Worm (Caenorhabditis elegans): ENCODE data around the gene Y48G9A.9.

Y48G9A.9 gene

ce11 chrIII:2092409-2092808 lies at the start of gene Y48G9A.9:
Gene Y48G9A.9, plus strand, starts transcription at chrIII:2092709.
- TF ChIP-seq ceh-20 (GFP tag; IDR thresholded peaks at IDR 0.05): no peak
- TF ChIP-seq skn-1 (tag; optimal IDR thresholded peaks at IDR 0.05): no peak
- no peak for TF ChIP-seq ZK546.5 (tag; optimal IDR thresholded peaks at IDR 0.05)
- no peak for TF ChIP-seq F26F4.8 (GFP tag; conservative IDR thresholded peaks at IDR 0.05)
- no peak for TF ChIP-seq F37D6.2 (tag; optimal IDR thresholded peaks at IDR 0.05)
- no peak for TF ChIP-seq zfp-3 (GFP tag; conservative IDR thresholded peaks at IDR 0.05)
- no peak for TF ChIP-seq tra-1 (GFP tag; IDR thresholded peaks at IDR 0.05)
- TF ChIP-seq lir-3 (tag; optimal IDR thresholded peaks at IDR 0.05): no peak
- no peak for TF ChIP-seq Y5F2A.4 (GFP tag; optimal IDR thresholded peaks at IDR 0.05)

DNA sequence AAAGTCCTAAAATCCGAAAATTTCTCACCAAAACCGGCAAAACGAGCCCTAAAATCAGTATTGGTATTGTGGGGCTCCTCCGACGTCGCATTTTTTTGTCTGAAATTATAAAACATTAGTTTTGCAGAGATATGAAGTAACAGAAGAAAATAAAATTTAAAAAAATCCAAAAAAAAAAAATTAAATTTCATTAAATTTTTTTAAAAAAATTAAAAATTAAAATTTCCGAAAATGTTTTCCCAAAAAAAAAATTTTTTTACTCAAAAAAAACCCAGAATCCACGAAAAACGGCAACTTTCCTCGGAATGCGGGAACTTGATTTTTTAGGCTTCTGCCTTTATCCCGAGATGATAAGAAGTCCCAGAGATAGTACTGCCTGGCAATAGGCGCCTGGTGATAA lies 44.6 kb upstream of the Y48G9A.9 start, which contains the start of gene dpy-1:
TSS of gene dpy-1 (minus strand) at position 101 of the 400 bp plus-strand sequence.
- TF ChIP-seq nhr-6 (tag; optimal IDR thresholded peaks at IDR 0.05) (no peak), lir-3 (tag; optimal IDR thresholded peaks at IDR 0.05) (no peak), nhr-10 (tag; optimal IDR thresholded peaks at IDR 0.05) (no peak), Y48G9A.11 (GFP tag; IDR thresholded peaks at IDR 0.05) (no peak)

DNA sequence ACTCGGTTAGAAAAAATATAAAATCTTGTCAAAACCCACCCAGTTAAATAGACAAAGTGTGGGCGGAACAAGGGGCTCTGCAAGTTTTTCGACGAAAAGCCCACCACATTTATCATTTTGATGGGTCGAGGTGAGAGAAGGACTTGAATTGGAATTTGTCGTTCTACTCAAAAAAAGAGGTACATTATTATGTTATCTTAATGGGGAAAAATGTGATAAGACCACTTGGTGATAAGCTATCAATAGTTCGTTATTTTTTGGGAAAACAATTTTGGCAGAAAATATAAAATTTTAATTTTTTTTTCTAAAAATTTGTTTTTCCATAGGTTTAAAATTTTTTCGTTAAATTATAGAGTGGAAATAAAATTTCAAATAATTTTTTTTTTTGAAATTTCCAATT lies 42.7 kb upstream of the Y48G9A.9 start:
- TF ChIP-seq unc-62 (GFP tag; optimal IDR thresholded peaks at IDR 0.05 in 1 of 2): peak in 1 of 2 experiments; percentile 80
- no peak for TF ChIP-seq unc-62 (tag; optimal IDR thresholded peaks at IDR 0.05)
- no peak for TF ChIP-seq ZK337.2 (GFP tag; IDR thresholded peaks at IDR 0.05)
- peak; percentile 11 for TF ChIP-seq nhr-28 (tag; optimal IDR thresholded peaks at IDR 0.05)
- TF ChIP-seq spr-3 (GFP tag; optimal IDR thresholded peaks at IDR 0.05): no peak
- TF ChIP-seq daf-8 (GFP tag; IDR thresholded peaks at IDR 0.05): no peak
- TF ChIP-seq madf-5 (GFP tag; IDR thresholded peaks at IDR 0.05): no peak
- TF ChIP-seq mxl-3 (GFP tag; optimal IDR thresholded peaks at IDR 0.05): no peak
- TF ChIP-seq lsy-2 (tag; optimal IDR thresholded peaks at IDR 0.05): no peak
- peak; percentile 6 for TF ChIP-seq pqm-1 (tag; optimal IDR thresholded peaks at IDR 0.05)

DNA sequence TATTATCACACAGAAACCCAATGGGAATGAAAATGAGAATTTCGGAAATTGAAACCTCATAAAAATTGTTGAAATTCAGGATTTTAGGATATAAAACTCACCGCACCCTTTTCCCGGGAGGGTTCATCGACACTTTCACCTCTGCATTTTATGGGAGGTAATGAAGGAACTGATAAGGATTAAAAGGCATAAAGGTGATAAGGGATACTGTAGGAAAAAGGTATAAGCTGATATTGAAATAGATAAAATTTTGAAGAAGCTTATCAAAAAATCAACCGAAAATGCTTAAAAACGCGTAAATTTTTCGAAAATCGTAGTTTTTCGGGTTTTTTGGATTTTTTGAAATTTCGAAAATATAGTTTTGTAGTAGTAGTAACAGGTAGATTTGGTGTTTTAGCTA lies 42.0 kb upstream of the Y48G9A.9 start:
- TF ChIP-seq dmd-8 (GFP tag; IDR thresholded peaks at IDR 0.05) (no peak), pqm-1 (tag; optimal IDR thresholded peaks at IDR 0.05) (peak; percentile 18)

ce11 chrIII:2053433-2053832 lies 39.1 kb upstream of the Y48G9A.9 start:
- TF ChIP-seq pha-4 (GFP tag; IDR thresholded peaks at IDR 0.05): no peak
- no peak for TF ChIP-seq pha-4 (tag; optimal IDR thresholded peaks at IDR 0.05)
- TF ChIP-seq Y75B8A.6 (GFP tag; IDR thresholded peaks at IDR 0.05): no peak
- TF ChIP-seq mxl-3 (GFP tag; optimal IDR thresholded peaks at IDR 0.05): peak; percentile 21
- no peak for TF ChIP-seq lsy-2 (tag; optimal IDR thresholded peaks at IDR 0.05)
- no peak for TF ChIP-seq nhr-41 (GFP tag; IDR thresholded peaks at IDR 0.05)
- no peak for TF ChIP-seq zip-2 (tag; optimal IDR thresholded peaks at IDR 0.05)
- TF ChIP-seq sdz-12 (GFP tag; optimal IDR thresholded peaks at IDR 0.05): no peak
- peak; percentile 71 for TF ChIP-seq nhr-28 (tag; optimal IDR thresholded peaks at IDR 0.05)
- peak; percentile 94 for TF ChIP-seq pqm-1 (tag; optimal IDR thresholded peaks at IDR 0.05)
- TF ChIP-seq dmd-6 (GFP tag; IDR thresholded peaks at IDR 0.05): peak; percentile 22; the same call in 1 of the 2 replicates
- no peak for TF ChIP-seq lin-29 (GFP tag; IDR thresholded peaks at IDR 0.05)

DNA sequence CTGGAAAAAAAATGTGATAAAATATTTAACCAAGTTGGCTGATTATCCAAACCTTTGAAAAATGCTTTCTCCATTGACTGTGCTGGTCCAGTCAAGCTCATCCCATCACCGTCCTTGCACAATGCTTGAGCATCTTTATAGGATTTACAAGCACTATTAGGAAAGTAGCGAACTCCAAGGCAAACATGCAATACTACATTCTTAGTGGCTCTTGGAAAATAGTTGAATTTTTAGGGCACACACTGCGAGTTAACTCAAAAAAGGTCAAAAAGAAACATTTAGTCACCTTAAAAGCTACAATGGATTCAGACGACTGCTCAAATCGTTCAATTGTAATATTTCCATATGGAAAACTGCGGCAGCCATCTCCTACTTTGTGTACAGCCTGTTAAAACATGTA lies 38.4 kb upstream of the Y48G9A.9 start, which contains the start of gene M01E10.3:
TSS of gene M01E10.3 (minus strand) at position 101 of the 400 bp plus-strand sequence.
- TF ChIP-seq Y75B8A.6 (GFP tag; IDR thresholded peaks at IDR 0.05): no peak
- no peak for TF ChIP-seq daf-19 (GFP tag; conservative IDR thresholded peaks at IDR 0.05)
- TF ChIP-seq mdt-29 (GFP tag; IDR thresholded peaks at IDR 0.05): no peak
- no peak for TF ChIP-seq tra-1 (GFP tag; IDR thresholded peaks at IDR 0.05)
- no peak for TF ChIP-seq ZK546.5 (tag; optimal IDR thresholded peaks at IDR 0.05)
- TF ChIP-seq lim-7 (GFP tag; IDR thresholded peaks at IDR 0.05): no peak
- no peak for TF ChIP-seq ztf-7 (tag; optimal IDR thresholded peaks at IDR 0.05)
- no peak for TF ChIP-seq ceh-32 (tag; optimal IDR thresholded peaks at IDR 0.05; ENCODE audit: poor library complexity)
- no peak for TF ChIP-seq nhr-6 (tag; optimal IDR thresholded peaks at IDR 0.05)
- no peak for TF ChIP-seq mxl-3 (GFP tag; optimal IDR thresholded peaks at IDR 0.05)
- no peak for TF ChIP-seq vab-7 (GFP tag; IDR thresholded peaks at IDR 0.05)

Measured in whole organism, L4 larva.